Fruit fly (Drosophila melanogaster): Measurements from ENCODE around the gene CG3106.

The CG3106 gene

DNA sequence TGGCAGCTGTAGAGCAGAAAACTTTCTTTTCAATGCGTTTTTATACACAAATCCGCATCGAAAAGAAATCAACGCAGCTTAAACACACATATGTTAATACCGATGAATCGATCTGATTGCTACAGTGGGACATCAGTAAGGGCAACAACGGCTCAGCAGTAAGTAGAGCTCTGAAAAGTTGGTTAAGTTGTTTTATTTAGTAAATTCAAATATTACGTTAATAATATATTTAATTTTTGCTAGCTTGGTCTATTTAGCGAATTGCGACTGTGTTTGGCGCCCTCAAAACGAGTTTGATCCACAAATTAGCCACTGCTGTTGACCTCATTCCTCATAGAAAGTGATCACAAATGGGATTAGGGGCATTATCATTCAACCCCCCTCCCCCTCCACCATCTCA lies 10.7 kb downstream of the CG3106 start (continued):
- TF ChIP-seq CG9876 (GFP tag; optimal IDR thresholded peaks at IDR 0.05) (no peak), Myb (GFP tag; optimal IDR thresholded peaks at IDR 0.05) (no peak), Sox102F (GFP tag; optimal IDR thresholded peaks at IDR 0.05) (peak; percentile 82), CG13624 (GFP tag; optimal IDR thresholded peaks at IDR 0.05) (no peak), CG12219 (GFP tag; optimal IDR thresholded peaks at IDR 0.05) (peak; percentile 46), dati (GFP tag; IDR thresholded peaks at IDR 0.05) (0 out of 2 replicates have a peak, but pooled peaks have one; percentile 15), p53 (GFP tag; optimal IDR thresholded peaks at IDR 0.05) (no peak), CG2678 (tag; optimal IDR thresholded peaks at IDR 0.05) (peak; percentile 74), CG3838 (GFP tag; optimal IDR thresholded peaks at IDR 0.05) (no peak), seq (GFP tag; IDR thresholded peaks at IDR 0.05) (0 out of 2 replicates have a peak, but pooled peaks have one; percentile 32), slou (GFP tag; optimal IDR thresholded peaks at IDR 0.05) (no peak), klu (GFP tag; IDR thresholded peaks at IDR 0.05) (0 out of 2 replicates have a peak, but pooled peaks have one; percentile 16), CG30403 (GFP tag; optimal IDR thresholded peaks at IDR 0.05) (peak; percentile 46), Rx (GFP tag; IDR thresholded peaks at IDR 0.05) (peak; percentile 47), CG12942 (GFP tag; optimal IDR thresholded peaks at IDR 0.05) (no peak), pfk (GFP tag; optimal IDR thresholded peaks at IDR 0.05) (no peak), CG2712 (tag; optimal IDR thresholded peaks at IDR 0.05) (peak; percentile 61), crol (GFP tag; IDR thresholded peaks at IDR 0.05) (0 out of 2 replicates have a peak, but pooled peaks have one; percentile 30), CG5245 (GFP tag; optimal IDR thresholded peaks at IDR 0.05) (peak; percentile 38), br (optimal IDR thresholded peaks at IDR 0.05) (no peak), ems (GFP tag; optimal IDR thresholded peaks at IDR 0.05) (no peak), CG17612 (GFP tag; IDR thresholded peaks at IDR 0.05) (no peak; the same call in 1 of the 2 replicates), Eip74EF (GFP tag; optimal IDR thresholded peaks at IDR 0.05) (peak in 1 of 2 experiments; percentile 29), Sry-β (GFP tag; optimal IDR thresholded peaks at IDR 0.05) (no peak), wor (GFP tag; IDR thresholded peaks at IDR 0.05) (peak; percentile 58), MESR4 (GFP tag; optimal IDR thresholded peaks at IDR 0.05) (no peak), Kr (GFP tag; optimal IDR thresholded peaks at IDR 0.05) (no peak), HmgD (GFP tag; optimal IDR thresholded peaks at IDR 0.05) (no peak), CG14441 (GFP tag; IDR thresholded peaks at IDR 0.05) (peak; percentile 58), Taf1 (GFP tag; IDR thresholded peaks at IDR 0.05) (no peak), CG14860 (GFP tag; IDR thresholded peaks at IDR 0.05; ENCODE audit: partially characterized antibody) (no peak), CG8765 (GFP tag; IDR thresholded peaks at IDR 0.05) (no peak), CG4730 (GFP tag; IDR thresholded peaks at IDR 0.05) (peak; percentile 44), CG12236 (GFP tag; optimal IDR thresholded peaks at IDR 0.05) (no peak), CG11504 (tag; optimal IDR thresholded peaks at IDR 0.05) (peak; percentile 80), pita (GFP tag; optimal IDR thresholded peaks at IDR 0.05) (no peak), mld (GFP tag; IDR thresholded peaks at IDR 0.05; ENCODE audit: partially characterized antibody) (no peak), toy (GFP tag; IDR thresholded peaks at IDR 0.05) (no peak), sna (GFP tag; IDR thresholded peaks at IDR 0.05; ENCODE audit: partially characterized antibody) (no peak), Nf-YA (GFP tag; IDR thresholded peaks at IDR 0.05) (0 out of 2 replicates have a peak, but pooled peaks have one; percentile 48), Dbx (GFP tag; IDR thresholded peaks at IDR 0.05) (no peak), CG1832 (GFP tag; optimal IDR thresholded peaks at IDR 0.05) (no peak), CG31224 (GFP tag; IDR thresholded peaks at IDR 0.05) (no peak), scrt (GFP tag; optimal IDR thresholded peaks at IDR 0.05) (peak; percentile 41), gro (GFP tag; optimal IDR thresholded peaks at IDR 0.05) (no peak), CG10274 (GFP tag; optimal IDR thresholded peaks at IDR 0.05) (no peak), CG14710 (tag; optimal IDR thresholded peaks at IDR 0.05) (peak; percentile 21), GATAe (GFP tag; conservative IDR thresholded peaks at IDR 0.05) (no peak), CG18599 (GFP tag; optimal IDR thresholded peaks at IDR 0.05) (peak; percentile 25), lbe (GFP tag; optimal IDR thresholded peaks at IDR 0.05) (no peak), CG6854 (GFP tag; optimal IDR thresholded peaks at IDR 0.05) (no peak), gsb (GFP tag; IDR thresholded peaks at IDR 0.05) (no peak)
